Worm (Caenorhabditis elegans): ENCODE measurements around the gene F37B12.3.

ce11 chrII:9042059-9042458 is 853 bp upstream of the F37B12.3 start:
- no peak for TF ChIP-seq snpc-1.3 (tag; optimal IDR thresholded peaks at IDR 0.05; ENCODE audit: insufficient read depth)
- TF ChIP-seq C06A6.2 (GFP tag; conservative IDR thresholded peaks at IDR 0.05), result no peak
- no peak for TF ChIP-seq egl-44 (GFP tag; IDR thresholded peaks at IDR 0.05)
- TF ChIP-seq snpc-4 (GFP tag; optimal IDR thresholded peaks at IDR 0.05), result no peak
- no peak for TF ChIP-seq snpc-4 (tag; optimal IDR thresholded peaks at IDR 0.05)
